Fruit fly (Drosophila melanogaster): ENCODE results near the gene kud.

DNA sequence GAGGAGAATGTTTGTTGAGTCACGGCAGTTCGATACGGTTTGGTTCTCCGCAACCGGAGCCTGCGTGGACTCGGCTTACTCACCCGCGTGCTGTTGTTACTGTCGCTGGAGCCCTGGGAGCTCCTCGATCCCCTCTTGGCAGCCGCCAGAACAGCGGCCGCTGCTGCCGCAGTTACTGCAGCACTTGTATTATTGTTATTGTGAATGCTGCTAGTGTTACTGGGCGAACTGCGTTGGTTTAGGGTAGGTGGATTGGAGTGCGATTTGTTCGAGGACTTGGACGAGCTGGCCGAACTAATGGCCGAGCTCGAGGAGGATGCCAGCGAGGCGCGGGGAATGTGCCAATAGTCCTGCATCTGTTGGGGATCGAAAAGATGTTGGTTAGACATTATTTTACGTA lies 34.3 kb downstream of the kud start:
- TF ChIP-seq achi (GFP tag; optimal IDR thresholded peaks at IDR 0.05) (no peak), Eip78C (GFP tag) (no peak), CG7368 (GFP tag; optimal IDR thresholded peaks at IDR 0.05) (no peak), CG10631 (GFP tag; optimal IDR thresholded peaks at IDR 0.05) (no peak), CG8632 (GFP tag; optimal IDR thresholded peaks at IDR 0.05) (no peak)
